Fruit fly (Drosophila melanogaster): ENCODE measurements around the gene mbf1.

Gene mbf1

DNA sequence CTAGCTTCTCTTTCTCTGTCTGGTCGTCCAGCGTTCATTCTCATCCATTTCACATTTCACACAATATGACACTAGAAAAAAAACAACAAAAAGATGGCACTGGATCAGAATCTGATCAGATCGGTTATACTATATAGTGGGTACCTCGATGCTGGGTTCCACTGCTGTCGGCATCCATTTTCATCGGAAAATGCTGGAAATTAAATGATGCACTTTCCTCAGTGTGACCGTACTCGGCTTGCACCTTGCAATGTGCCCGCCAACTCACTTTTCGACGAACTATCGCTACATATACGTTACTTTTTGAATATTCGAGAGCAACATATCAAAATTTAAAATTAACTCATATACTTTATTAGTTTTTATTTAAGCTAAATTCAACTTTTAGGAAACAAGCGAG lies 16.6 kb downstream of the mbf1 start, which contains the start of gene tra (continued):
- TF ChIP-seq bab2 (GFP tag; optimal IDR thresholded peaks at IDR 0.05) (no peak), CG2678 (tag; optimal IDR thresholded peaks at IDR 0.05) (no peak), Nf-YA (GFP tag; IDR thresholded peaks at IDR 0.05) (no peak), lmd (GFP tag; IDR thresholded peaks at IDR 0.05) (no peak), YL-1 (GFP tag; optimal IDR thresholded peaks at IDR 0.05) (peak; percentile 31), CG15514 (GFP tag; optimal IDR thresholded peaks at IDR 0.05) (peak; percentile 42), gcm2 (GFP tag; optimal IDR thresholded peaks at IDR 0.05) (no peak), nom (GFP tag; optimal IDR thresholded peaks at IDR 0.05) (peak; percentile 36), unc-4 (GFP tag; IDR thresholded peaks at IDR 0.05; ENCODE audit: partially characterized antibody) (peak; percentile 68), Lpt (GFP tag; optimal IDR thresholded peaks at IDR 0.05) (no peak), CG6254 (GFP tag; optimal IDR thresholded peaks at IDR 0.05) (no peak), tap (tag; optimal IDR thresholded peaks at IDR 0.05) (no peak), so (GFP tag; IDR thresholded peaks at IDR 0.05) (no peak), CG6175 (GFP tag; IDR thresholded peaks at IDR 0.05) (no peak), grn (GFP tag; optimal IDR thresholded peaks at IDR 0.05) (no peak), CG13894 (tag; optimal IDR thresholded peaks at IDR 0.05) (no peak), CG16863 (GFP tag; optimal IDR thresholded peaks at IDR 0.05) (no peak), CG11696 (GFP tag; IDR thresholded peaks at IDR 0.05) (no peak), Ada2b (GFP tag; IDR thresholded peaks at IDR 0.05) (no peak), MBD-R2 (GFP tag; IDR thresholded peaks at IDR 0.05) (peak; percentile 59), CG2129 (GFP tag; IDR thresholded peaks at IDR 0.05; ENCODE audit: partially characterized antibody) (peak; percentile 28; the same call in 1 of the 2 replicates), wdn (GFP tag; IDR thresholded peaks at IDR 0.05) (no peak), CG11247 (GFP tag; IDR thresholded peaks at IDR 0.05) (no peak), nmo (GFP tag; optimal IDR thresholded peaks at IDR 0.05) (peak; percentile 12), yki (optimal IDR thresholded peaks at IDR 0.05) (no peak), zfh1 (GFP tag; IDR thresholded peaks at IDR 0.05) (no peak), Sin3A (optimal IDR thresholded peaks at IDR 0.05) (peak; percentile 42), CG15073 (GFP tag; optimal IDR thresholded peaks at IDR 0.05) (no peak), ap (GFP tag; IDR thresholded peaks at IDR 0.05) (no peak), Opbp (GFP tag; IDR thresholded peaks at IDR 0.05; ENCODE audit: partially characterized antibody) (peak; percentile 83), pfk (GFP tag; optimal IDR thresholded peaks at IDR 0.05) (no peak), NfI (GFP tag; optimal IDR thresholded peaks at IDR 0.05) (no peak), cad (GFP tag; optimal IDR thresholded peaks at IDR 0.05) (no peak), Scr (GFP tag; IDR thresholded peaks at IDR 0.05; ENCODE audit: partially characterized antibody) (peak; percentile 70), CG9797 (GFP tag; optimal IDR thresholded peaks at IDR 0.05) (peak; percentile 91), CG3995 (GFP tag; optimal IDR thresholded peaks at IDR 0.05) (peak; percentile 70), emc (GFP tag; optimal IDR thresholded peaks at IDR 0.05) (no peak), CG31388 (GFP tag; optimal IDR thresholded peaks at IDR 0.05) (no peak), CG13424 (tag; optimal IDR thresholded peaks at IDR 0.05) (no peak), Trl (optimal IDR thresholded peaks at IDR 0.05) (no peak), Trl (GFP tag; optimal IDR thresholded peaks at IDR 0.05) (no peak), Ravus (GFP tag; IDR thresholded peaks at IDR 0.05) (no peak), CTCF (GFP tag; optimal IDR thresholded peaks at IDR 0.05) (peak; percentile 12), CG14050 (GFP tag; IDR thresholded peaks at IDR 0.05) (no peak), CG6791 (GFP tag; IDR thresholded peaks at IDR 0.05; ENCODE audit: partially characterized antibody) (peak; percentile 70), toy (GFP tag; IDR thresholded peaks at IDR 0.05) (no peak), ken (GFP tag; IDR thresholded peaks at IDR 0.05) (no peak), trem (tag; optimal IDR thresholded peaks at IDR 0.05) (peak; percentile 65), CG13287 (GFP tag; IDR thresholded peaks at IDR 0.05; ENCODE audit: partially characterized antibody) (peak; percentile 74), CG17385 (GFP tag; optimal IDR thresholded peaks at IDR 0.05) (no peak), dan (GFP tag; IDR thresholded peaks at IDR 0.05) (no peak), Six4 (GFP tag; optimal IDR thresholded peaks at IDR 0.05) (no peak), Hr3 (GFP tag; optimal IDR thresholded peaks at IDR 0.05) (no peak), Hr51 (GFP tag; optimal IDR thresholded peaks at IDR 0.05) (no peak)

Data from whole organism, embryonic.